Worm (Caenorhabditis elegans) whole organism, late embryonic: ENCODE measurements around the gene kars-1.

Source experiments
- che-1 ChIP-seq: sonication (generic microtip); optimal IDR thresholded peaks from 2 replicates; lab custom pipeline; 2016; ENCODE audit warnings: mild to moderate bottlenecking, missing genetic modification characterization, missing compliant biosample characterization
- nhr-232 ChIP-seq: sonication (generic microtip); optimal IDR thresholded peaks from 2 replicates; lab custom pipeline; 2016; ENCODE audit warnings: missing genetic modification characterization, missing compliant biosample characterization
- syd-9 ChIP-seq: sonication (generic microtip); optimal IDR thresholded peaks from 2 replicates; lab custom pipeline; 2016; ENCODE audit warnings: mild to moderate bottlenecking, missing genetic modification characterization, moderate library complexity, missing compliant biosample characterization

Gene kars-1

DNA sequence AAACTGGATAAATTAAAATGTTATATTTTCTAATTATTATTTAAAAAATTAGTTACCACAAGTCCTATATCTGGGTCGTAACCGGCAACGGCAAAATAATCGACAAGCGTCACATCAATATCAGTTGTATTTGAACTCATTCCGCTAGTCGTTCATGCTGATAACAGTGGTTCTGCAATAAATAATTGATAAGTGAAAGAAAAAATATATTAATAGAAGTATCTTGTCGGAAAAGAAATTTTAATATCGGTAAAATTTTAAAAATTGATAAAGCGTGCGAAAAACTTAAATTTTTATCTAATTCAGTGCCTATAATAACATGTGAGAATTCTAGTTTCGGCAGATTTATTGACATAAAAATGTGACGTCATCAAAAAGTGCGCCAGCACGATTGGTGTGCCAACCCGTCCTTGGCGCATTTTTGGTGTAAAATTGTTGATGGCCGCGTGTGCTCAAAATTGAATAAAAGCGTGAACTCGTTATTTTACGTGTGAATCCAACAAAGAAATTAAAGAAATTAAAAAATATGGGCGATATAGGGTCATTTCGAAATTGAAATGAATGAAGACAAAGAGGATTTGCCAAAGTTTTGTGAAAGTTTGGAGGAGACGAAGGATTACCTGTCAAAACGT is 49.7 kb downstream of the kars-1 start, which contains the start of the genes lst-6 and lst-5 (continued):
- TF ChIP-seq syd-9 (tag; lab: Kevin White, UChicago) = no peak
- TF ChIP-seq nhr-232 = no peak
- TF ChIP-seq che-1 = no peak
